Worm (Caenorhabditis elegans): ENCODE data around the gene srg-46.

DNA sequence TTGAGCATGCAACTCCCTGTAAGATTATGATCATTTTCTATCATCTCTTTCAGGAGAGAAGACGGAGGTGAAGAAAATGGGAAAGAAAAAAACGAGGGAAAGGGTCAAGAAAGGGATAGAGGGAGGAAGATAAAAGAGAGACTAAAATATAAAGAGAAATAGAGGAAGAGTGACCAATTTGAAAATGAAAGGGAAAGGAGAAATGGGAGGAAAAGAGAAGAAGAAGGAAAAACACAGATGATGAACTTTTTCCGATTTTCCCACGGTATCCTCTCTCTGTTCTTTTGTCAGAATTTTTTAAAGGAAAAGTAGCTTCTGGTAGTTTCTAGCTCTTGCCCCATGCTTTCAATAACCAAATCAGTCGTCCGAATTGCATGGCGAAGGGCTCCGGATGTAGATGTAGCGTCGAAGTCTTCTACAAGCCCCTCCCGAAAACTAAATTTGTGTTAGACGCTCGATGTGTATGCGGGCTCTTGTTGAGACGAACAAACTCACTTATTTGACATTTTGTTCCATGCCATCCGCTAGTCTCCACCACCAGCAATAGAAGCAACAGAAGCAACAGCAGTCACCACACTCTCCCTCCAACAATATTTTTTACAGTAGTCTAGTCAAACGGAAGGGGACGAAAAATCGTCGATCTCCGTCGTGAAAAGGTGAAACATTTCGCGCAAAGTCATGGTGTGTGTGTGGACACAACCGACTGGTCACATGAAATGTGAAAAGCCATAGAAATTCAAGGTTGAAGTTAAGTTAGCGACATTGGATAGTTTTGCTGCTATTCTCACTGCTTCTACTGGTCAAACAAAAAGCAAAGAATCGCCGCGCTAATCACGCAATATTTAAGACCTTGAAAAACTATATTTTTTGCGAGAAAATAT is 28.1 kb downstream of the srg-46 start, which contains the start of gene somi-1:
- TF ChIP-seq die-1 (tag; optimal IDR thresholded peaks at IDR 0.05) (no peak), nfya-2 (GFP tag; IDR thresholded peaks at IDR 0.05) (no peak), lsy-27 (tag; optimal IDR thresholded peaks at IDR 0.05; ENCODE audit: borderline replicate concordance, insufficient read depth) (no peak), sea-2 (GFP tag; IDR thresholded peaks at IDR 0.05) (no peak), dpl-1 (GFP tag; optimal IDR thresholded peaks at IDR 0.05) (no peak), let-526 (GFP tag; IDR thresholded peaks at IDR 0.05) (no peak), snpc-4 (GFP tag; optimal IDR thresholded peaks at IDR 0.05) (no peak), snpc-4 (tag; optimal IDR thresholded peaks at IDR 0.05) (no peak), madf-10 (tag; optimal IDR thresholded peaks at IDR 0.05) (no peak), dpff-1 (tag; optimal IDR thresholded peaks at IDR 0.05) (no peak), attf-5 (GFP tag; optimal IDR thresholded peaks at IDR 0.05) (no peak)
